Fruit fly (Drosophila melanogaster) whole organism, embryonic: Measurements from ENCODE around the gene Cpr65Aw.

Source experiments
- Abd-B ChIP-seq: fragments of 200-800 bp; sonication (Bioruptor generic); optimal IDR thresholded peaks from 2 replicates; lab custom pipeline; 2018; ENCODE audit warnings: missing biosample characterization, mild to moderate bottlenecking, missing genetic modification characterization, moderate library complexity
- CG10979 ChIP-seq: fragments of 200-800 bp; sonication (Bioruptor generic); optimal IDR thresholded peaks from 2 replicates; lab custom pipeline; 2018; ENCODE audit warnings: missing biosample characterization, mild to moderate bottlenecking, missing genetic modification characterization, moderate library complexity
- CG11696 ChIP-seq: fragments of 200-800 bp; sonication (Bioruptor generic); IDR thresholded peaks from 2 replicates; pipeline ENCODE4 v1.3.6; 2022; ENCODE audit warnings: missing biosample characterization, missing genetic modification characterization
- CG13296 ChIP-seq: fragments of 200-800 bp; sonication (Bioruptor generic); optimal IDR thresholded peaks from 3 replicates; lab custom pipeline; 2018; ENCODE audit warnings: missing biosample characterization, mild to moderate bottlenecking, missing genetic modification characterization
- CG13624 ChIP-seq: fragments of 200-800 bp; sonication (Bioruptor generic); optimal IDR thresholded peaks from 2 replicates; lab custom pipeline; 2016; ENCODE audit warnings: missing biosample characterization, missing genetic modification characterization
- CG15073 ChIP-seq: fragments of 200-800 bp; sonication (Bioruptor generic); optimal IDR thresholded peaks from 2 replicates; lab custom pipeline; 2016; ENCODE audit warnings: missing biosample characterization, missing genetic modification characterization
- CG15514 ChIP-seq: fragments of 200-800 bp; sonication (Bioruptor generic); optimal IDR thresholded peaks from 3 replicates; lab custom pipeline; 2017; ENCODE audit warnings: missing biosample characterization, missing genetic modification characterization, mild to moderate bottlenecking, moderate library complexity, missing genetic modification reagents
- CG16863 ChIP-seq: fragments of 200-800 bp; sonication (Bioruptor generic); optimal IDR thresholded peaks from 3 replicates; lab custom pipeline; 2016; ENCODE audit warnings: missing biosample characterization, missing genetic modification characterization
- CG1832 ChIP-seq: fragments of 200-800 bp; sonication (Bioruptor generic); optimal IDR thresholded peaks from 2 replicates; lab custom pipeline; 2017; ENCODE audit warnings: missing biosample characterization, mild to moderate bottlenecking, missing genetic modification characterization, inconsistent platforms
- CG2116 ChIP-seq: fragments of 200-800 bp; sonication (Bioruptor generic); optimal IDR thresholded peaks from 3 replicates; lab custom pipeline; 2018; ENCODE audit warnings: missing biosample characterization, mild to moderate bottlenecking, missing genetic modification characterization
- CG3995 ChIP-seq: fragments of 200-800 bp; sonication (Bioruptor generic); optimal IDR thresholded peaks from 3 replicates; lab custom pipeline; 2016; ENCODE audit warnings: missing biosample characterization, missing genetic modification characterization
- CG6654 ChIP-seq: fragments of 200-800 bp; sonication (Bioruptor generic); optimal IDR thresholded peaks from 2 replicates; lab custom pipeline; 2017; ENCODE audit warnings: missing biosample characterization, mild to moderate bottlenecking, missing genetic modification characterization
- CG6791 ChIP-seq: fragments of 200-800 bp; sonication (Bioruptor generic); IDR thresholded peaks from 3 replicates; pipeline ENCODE4 v1.3.6; 2022; ENCODE audit warnings: missing biosample characterization, missing genetic modification characterization; ENCODE audit not compliant: partially characterized antibody
- CG7357 ChIP-seq: fragments of 200-800 bp; sonication (Bioruptor generic); IDR thresholded peaks from 3 replicates; pipeline ENCODE4 v1.3.6; 2022; ENCODE audit warnings: missing biosample characterization, missing genetic modification characterization
- Chrac-16 ChIP-seq: fragments of 200-800 bp; sonication (Bioruptor generic); optimal IDR thresholded peaks from 3 replicates; lab custom pipeline; 2016; ENCODE audit warnings: missing biosample characterization, missing genetic modification characterization
- CkIIα-i1 ChIP-seq: fragments of 200-800 bp; sonication (Bioruptor generic); IDR thresholded peaks from 2 replicates; pipeline ENCODE4 v1.3.6; 2022; ENCODE audit warnings: missing biosample characterization, missing genetic modification characterization
- D ChIP-seq, 2 experiments: fragments of 200-800 bp in 1 of 2; fragments of >200 bp in 1 of 2; sonication (Bioruptor generic) in 1 of 2; optimal IDR thresholded peaks; 2 replicates in 1 of 2; 3 replicates in 1 of 2; lab custom pipeline; 2017; ENCODE audit warnings: mild to moderate bottlenecking in 1 of 2, missing biosample characterization in 1 of 2, missing genetic modification characterization in 1 of 2, missing genetic modification reagents in 1 of 2
- Doc3 ChIP-seq: fragments of 200-800 bp; sonication (Bioruptor generic); IDR thresholded peaks from 3 replicates; pipeline ENCODE4 v1.3.6; 2022; ENCODE audit warnings: missing biosample characterization, missing genetic modification characterization; ENCODE audit not compliant: partially characterized antibody
- Dp ChIP-seq: fragments of 200-800 bp; sonication (Bioruptor generic); optimal IDR thresholded peaks from 2 replicates; lab custom pipeline; 2018; ENCODE audit warnings: missing biosample characterization, mild to moderate bottlenecking, missing genetic modification characterization, moderate library complexity
- Dref ChIP-seq: fragments of 200-800 bp; sonication (Bioruptor generic); IDR thresholded peaks from 2 replicates; pipeline ENCODE4 v1.3.6; 2022; ENCODE audit warnings: missing biosample characterization, missing genetic modification characterization
- Eip74EF ChIP-seq, 2 experiments: fragments of 200-800 bp in 1 of 2; fragments of >200 bp in 1 of 2; sonication (Bioruptor generic) in 1 of 2; optimal IDR thresholded peaks; 2 replicates each; lab custom pipeline; 2017 to 2019; ENCODE audit warnings: missing biosample characterization in 2 of 2, missing genetic modification characterization in 2 of 2, mild to moderate bottlenecking in 1 of 2, moderate library complexity in 1 of 2
- Gug ChIP-seq: fragments of 200-800 bp; sonication (Bioruptor generic); IDR thresholded peaks from 4 replicates; pipeline ENCODE4 v1.3.6; 2022; ENCODE audit warnings: missing biosample characterization, missing genetic modification characterization
- Hr78 ChIP-seq, 2 experiments: fragments of 200-800 bp in 1 of 2; fragments of >200 bp in 1 of 2; sonication (Bioruptor generic) in 1 of 2; optimal IDR thresholded peaks; 2 replicates each; lab custom pipeline; 2017 to 2019; ENCODE audit warnings: missing biosample characterization in 2 of 2, missing genetic modification characterization in 2 of 2, mild to moderate bottlenecking in 1 of 2, moderate library complexity in 1 of 2
- Kr ChIP-seq: fragments of 200-800 bp; sonication (Bioruptor generic); optimal IDR thresholded peaks from 2 replicates; lab custom pipeline; 2017; ENCODE audit warnings: missing biosample characterization, mild to moderate bottlenecking, missing genetic modification characterization
- Max ChIP-seq: fragments of 200-800 bp; sonication (Bioruptor generic); optimal IDR thresholded peaks from 2 replicates; lab custom pipeline; 2016; ENCODE audit warnings: missing biosample characterization, mild to moderate bottlenecking, missing genetic modification characterization
- Mrtf ChIP-seq: fragments of 200-800 bp; sonication (Bioruptor generic); IDR thresholded peaks from 3 replicates; pipeline ENCODE4 v1.3.6; 2022; ENCODE audit warnings: missing biosample characterization, missing genetic modification characterization
- NFAT ChIP-seq: fragments of 200-800 bp; sonication (Bioruptor generic); IDR thresholded peaks from 2 replicates; pipeline ENCODE4 v1.3.6; 2022; ENCODE audit warnings: missing biosample characterization, missing genetic modification characterization
- Nf-YC ChIP-seq: fragments of 200-800 bp; optimal IDR thresholded peaks from 3 replicates; lab custom pipeline; 2019; ENCODE audit warnings: missing biosample characterization, mild to moderate bottlenecking, missing genetic modification characterization, moderate library complexity
- Tbp ChIP-seq: fragments of >200 bp; optimal IDR thresholded peaks from 2 replicates; lab custom pipeline; 2018; ENCODE audit warnings: missing biosample characterization, missing genetic modification characterization
- Usf ChIP-seq: fragments of 200-800 bp; sonication (Bioruptor generic); optimal IDR thresholded peaks from 2 replicates; lab custom pipeline; 2017; ENCODE audit warnings: missing genotype, missing biosample characterization, missing genetic modification characterization
- ase ChIP-seq: fragments of 200-800 bp; sonication (Bioruptor generic); IDR thresholded peaks from 3 replicates; pipeline ENCODE4 v1.3.6; 2022; ENCODE audit warnings: missing biosample characterization, missing genetic modification characterization
- bcd ChIP-seq: fragments of 200-800 bp; sonication (Bioruptor generic); optimal IDR thresholded peaks from 2 replicates; lab custom pipeline; 2017; ENCODE audit warnings: missing biosample characterization, mild to moderate bottlenecking, missing genetic modification characterization
- bigmax ChIP-seq: fragments of 200-800 bp; sonication (Bioruptor generic); optimal IDR thresholded peaks from 2 replicates; lab custom pipeline; 2018; ENCODE audit warnings: missing biosample characterization, mild to moderate bottlenecking, missing genetic modification characterization
- bsh ChIP-seq, 2 experiments: fragments of 200-800 bp; sonication (Bioruptor generic); optimal IDR thresholded peaks; 2 replicates each; lab custom pipeline; 2017 to 2018; ENCODE audit warnings: mild to moderate bottlenecking in 2 of 2, missing biosample characterization in 2 of 2, missing genetic modification characterization in 2 of 2, moderate library complexity in 1 of 2
- cad ChIP-seq: fragments of >200 bp; optimal IDR thresholded peaks from 2 replicates; lab custom pipeline; 2017; ENCODE audit warnings: missing biosample characterization, missing genetic modification characterization
- gsb-n ChIP-seq: fragments of 200-800 bp; sonication (Bioruptor generic); optimal IDR thresholded peaks from 3 replicates; lab custom pipeline; 2018; ENCODE audit warnings: missing biosample characterization, mild to moderate bottlenecking, missing genetic modification characterization
- ham ChIP-seq: fragments of 200-800 bp; sonication (Bioruptor generic); IDR thresholded peaks from 2 replicates; pipeline ENCODE4 v1.3.6; 2022; ENCODE audit warnings: missing biosample characterization, missing genetic modification characterization
- her ChIP-seq: fragments of 200-800 bp; sonication (Bioruptor generic); optimal IDR thresholded peaks from 2 replicates; lab custom pipeline; 2016; ENCODE audit warnings: missing biosample characterization, missing genetic modification characterization
- ind ChIP-seq: fragments of 200-800 bp; sonication (Bioruptor generic); optimal IDR thresholded peaks from 3 replicates; lab custom pipeline; 2016; ENCODE audit warnings: missing biosample characterization, missing genetic modification characterization
- kah ChIP-seq: fragments of 200-800 bp; sonication (Bioruptor generic); optimal IDR thresholded peaks from 2 replicates; lab custom pipeline; 2018; ENCODE audit warnings: missing biosample characterization, mild to moderate bottlenecking, missing genetic modification characterization
- lmd ChIP-seq: fragments of 200-800 bp; sonication (Bioruptor generic); IDR thresholded peaks from 2 replicates; pipeline ENCODE4 v1.3.6; 2022; ENCODE audit warnings: missing biosample characterization, missing genetic modification characterization
- pan ChIP-seq, 4 experiments: fragments of >200 bp in 3 of 4; fragments of 200-800 bp in 1 of 4; sonication (Bioruptor generic) in 1 of 4; optimal IDR thresholded peaks in 3 of 4; IDR thresholded peaks in 1 of 4; 2 replicates each; pipeline versions ENCODE4 v1.3.6 to Lab custom; 2017 to 2022; ENCODE audit warnings: missing biosample characterization in 2 of 4, missing genetic modification characterization in 2 of 4, mixed read lengths in 1 of 4
- ranshi ChIP-seq: fragments of 200-800 bp; sonication (Bioruptor generic); IDR thresholded peaks from 2 replicates; pipeline ENCODE4 v1.3.6; 2022; ENCODE audit warnings: missing biosample characterization, missing genetic modification characterization
- sqz ChIP-seq: fragments of 200-800 bp; sonication (Bioruptor generic); optimal IDR thresholded peaks from 3 replicates; lab custom pipeline; 2018; ENCODE audit warnings: missing biosample characterization, mild to moderate bottlenecking, missing genetic modification characterization
- tll ChIP-seq, 2 experiments: fragments of 200-800 bp in 1 of 2; fragments of >200 bp in 1 of 2; sonication (Bioruptor generic) in 1 of 2; optimal IDR thresholded peaks; 2 replicates each; lab custom pipeline; 2017 to 2019; ENCODE audit warnings: missing biosample characterization in 2 of 2, missing genetic modification characterization in 2 of 2, mild to moderate bottlenecking in 1 of 2, moderate library complexity in 1 of 2
- z ChIP-seq: fragments of 200-800 bp; sonication (Bioruptor generic); IDR thresholded peaks from 3 replicates; pipeline ENCODE4 v1.3.6; 2022; ENCODE audit warnings: missing biosample characterization, missing genetic modification characterization

The Cpr65Aw gene

DNA sequence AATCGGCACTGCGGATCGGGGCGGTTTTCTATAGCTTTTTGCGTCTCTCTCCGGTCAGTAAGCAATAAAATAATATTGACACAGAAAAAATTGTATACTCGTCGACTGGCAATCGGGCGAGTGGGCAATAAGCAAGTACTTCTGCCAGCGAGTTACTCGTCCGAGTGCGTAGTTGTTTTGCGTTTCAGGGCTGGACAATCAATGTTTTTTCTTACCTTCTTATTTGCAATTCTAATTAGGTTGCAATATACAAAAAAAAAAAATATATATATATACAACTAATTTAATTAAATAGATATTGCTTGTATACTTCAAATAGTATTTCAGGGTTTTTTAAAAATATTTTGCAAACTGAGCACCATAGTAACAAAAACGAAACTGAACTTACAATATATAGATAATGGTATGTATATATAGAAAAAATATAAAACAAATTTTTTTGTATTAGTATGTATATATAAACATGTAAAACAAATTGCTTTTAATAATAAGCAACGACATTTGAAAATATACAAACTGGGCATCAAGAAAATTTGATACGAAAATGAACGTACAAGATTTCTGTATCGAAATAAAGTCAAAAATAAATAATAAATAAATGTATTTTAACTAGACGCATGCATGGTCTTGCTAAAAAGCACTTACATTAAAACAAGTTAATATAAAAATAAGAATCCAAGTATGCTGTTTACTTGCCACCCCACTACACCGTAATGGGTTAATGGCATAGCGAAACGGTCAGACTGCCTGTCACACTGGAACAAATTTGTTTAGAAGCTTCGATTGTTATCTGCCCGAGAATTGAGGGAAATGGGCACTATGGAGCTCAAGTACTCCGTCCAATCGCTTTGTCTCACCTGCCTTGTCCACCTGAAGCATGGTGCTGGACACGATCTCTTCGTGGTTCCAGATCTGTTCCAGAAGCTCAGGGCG is 47.0 kb upstream of the Cpr65Aw start, which contains the start of the genes D19A and CG7386 (continued):
- TF ChIP-seq her (peak; percentile 49), lmd (peak; percentile 65), bigmax (no peak), CG16863 (GFP tag; lab: Kevin White, UChicago) (peak; percentile 32), D (optimal IDR thresholded peaks at IDR 0.05; lab: Kevin White, UChicago) (no peak), D (GFP tag; optimal IDR thresholded peaks at IDR 0.05; lab: Kevin White, UChicago) (peak; percentile 14), Mrtf (GFP tag; lab: Robert Waterston, UW) (peak; percentile 68; the same call in 2 of the 3 replicates), Hr78 (GFP tag; optimal IDR thresholded peaks at IDR 0.05; lab: Kevin White, UChicago) (no peak), Doc3 (GFP tag; lab: Robert Waterston, UW) (0 out of 3 replicates have a peak, but pooled peaks have one; percentile 25), kah (GFP tag; lab: Kevin White, UChicago) (peak; percentile 32), bsh (GFP tag; optimal IDR thresholded peaks at IDR 0.05; lab: Kevin White, UChicago) (peak in 1 of 2 experiments; percentile 55), CG1832 (no peak), CG11696 (GFP tag; lab: Robert Waterston, UW) (peak; percentile 38), Nf-YC (tag; lab: Kevin White, UChicago) (peak; percentile 63), ham (GFP tag; lab: Robert Waterston, UW) (no peak), CG13624 (GFP tag; lab: Kevin White, UChicago) (peak; percentile 66), z (GFP tag; lab: Robert Waterston, UW) (no peak), Kr (GFP tag; lab: Kevin White, UChicago) (no peak), Usf (no peak), gsb-n (peak; percentile 51), Max (GFP tag; lab: Kevin White, UChicago) (peak; percentile 31), Chrac-16 (GFP tag; lab: Kevin White, UChicago) (peak; percentile 5), CG2116 (GFP tag; lab: Kevin White, UChicago) (peak; percentile 11), Dp (GFP tag; lab: Kevin White, UChicago) (no peak), Eip74EF (GFP tag; optimal IDR thresholded peaks at IDR 0.05; lab: Kevin White, UChicago) (no peak), Dref (GFP tag; lab: Robert Waterston, UW) (0 out of 2 replicates have a peak, but pooled peaks have one; percentile 28), cad (no peak), CG15073 (GFP tag; lab: Kevin White, UChicago) (no peak), CG10979 (peak; percentile 33), ase (GFP tag; lab: Robert Waterston, UW) (peak; percentile 67; the same call in 2 of the 3 replicates), tll (GFP tag; optimal IDR thresholded peaks at IDR 0.05; lab: Kevin White, UChicago) (no peak), CG13296 (GFP tag; lab: Kevin White, UChicago) (peak; percentile 57), bcd (GFP tag; lab: Kevin White, UChicago) (peak; percentile 34), ind (GFP tag; lab: Kevin White, UChicago) (peak; percentile 57), CkIIα-i1 (GFP tag; lab: Robert Waterston, UW) (no peak), CG3995 (GFP tag; lab: Kevin White, UChicago) (no peak), sqz (GFP tag; lab: Kevin White, UChicago) (peak; percentile 88), Gug (GFP tag; lab: Robert Waterston, UW) (peak; percentile 75; the same call in 3 of the 4 replicates), CG6654 (GFP tag; lab: Kevin White, UChicago) (no peak), Abd-B (GFP tag; lab: Kevin White, UChicago) (no peak), CG6791 (peak; percentile 41; the same call in 1 of the 3 replicates), CG15514 (GFP tag; lab: Kevin White, UChicago) (peak; percentile 76), NFAT (GFP tag; lab: Robert Waterston, UW) (peak; percentile 75), ranshi (peak; percentile 53), CG7357 (GFP tag; lab: Robert Waterston, UW) (no peak), pan (optimal IDR thresholded peaks at IDR 0.05; lab: Kevin White, UChicago) (no peak), pan (GFP tag; optimal IDR thresholded peaks at IDR 0.05 in 1 of 2, IDR thresholded peaks at IDR 0.05 in 1 of 2) (peak in 1 of 2 experiments; percentile 78), Tbp (GFP tag; lab: Kevin White, UChicago) (no peak)
